Worm (Caenorhabditis elegans): ENCODE results near the gene dmd-5.

The dmd-5 gene

ce11 chrII:5749733-5750238 is 24.2 kb downstream of the dmd-5 start, which contains the start of gene ifb-2:
Gene ifb-2, plus strand, starts transcription at chrII:5750188.
- TF ChIP-seq cog-1 (tag; optimal IDR thresholded peaks at IDR 0.05) (no peak), ztf-23 (GFP tag; IDR thresholded peaks at IDR 0.05) (no peak), ztf-29 (GFP tag; IDR thresholded peaks at IDR 0.05) (no peak), tab-1 (GFP tag; IDR thresholded peaks at IDR 0.05) (no peak), med-1 (GFP tag; optimal IDR thresholded peaks at IDR 0.05; ENCODE audit: insufficient read depth) (no peak), ref-1 (GFP tag; conservative IDR thresholded peaks at IDR 0.05) (no peak), T22C8.4 (GFP tag; IDR thresholded peaks at IDR 0.05) (no peak), flt-1 (GFP tag; IDR thresholded peaks at IDR 0.05) (no peak)

- TF ChIP-seq flt-1 (GFP tag; IDR thresholded peaks at IDR 0.05) (no peak), ref-1 (GFP tag; conservative IDR thresholded peaks at IDR 0.05) (no peak), ztf-23 (GFP tag; IDR thresholded peaks at IDR 0.05) (no peak), cog-1 (tag; optimal IDR thresholded peaks at IDR 0.05) (no peak), med-1 (GFP tag; optimal IDR thresholded peaks at IDR 0.05; ENCODE audit: insufficient read depth) (no peak), tab-1 (GFP tag; IDR thresholded peaks at IDR 0.05) (no peak), ztf-29 (GFP tag; IDR thresholded peaks at IDR 0.05) (no peak), T22C8.4 (GFP tag; IDR thresholded peaks at IDR 0.05) (no peak), klf-2 (GFP tag; conservative IDR thresholded peaks at IDR 0.05) (no peak)
Observed at ce11 chrII:5748395-5748794, 25.6 kb downstream of the dmd-5 start.

ce11 chrII:5747312-5747711 is 26.7 kb downstream of the dmd-5 start:
- TF ChIP-seq klf-2 (GFP tag; conservative IDR thresholded peaks at IDR 0.05) (no peak), ref-1 (GFP tag; conservative IDR thresholded peaks at IDR 0.05) (no peak)

- no peak for TF ChIP-seq klf-2 (GFP tag; conservative IDR thresholded peaks at IDR 0.05)
- TF ChIP-seq ztf-29 (GFP tag; IDR thresholded peaks at IDR 0.05), result no peak
- TF ChIP-seq cog-1 (tag; optimal IDR thresholded peaks at IDR 0.05), result no peak
- no peak for TF ChIP-seq tab-1 (GFP tag; IDR thresholded peaks at IDR 0.05)
- TF ChIP-seq flt-1 (GFP tag; IDR thresholded peaks at IDR 0.05), result no peak
- TF ChIP-seq med-1 (GFP tag; optimal IDR thresholded peaks at IDR 0.05; ENCODE audit: insufficient read depth), result no peak
- no peak for TF ChIP-seq ztf-23 (GFP tag; IDR thresholded peaks at IDR 0.05)
- no peak for TF ChIP-seq ref-1 (GFP tag; conservative IDR thresholded peaks at IDR 0.05)
- no peak for TF ChIP-seq T22C8.4 (GFP tag; IDR thresholded peaks at IDR 0.05)
Observed at ce11 chrII:5745088-5745487, 28.9 kb downstream of the dmd-5 start, which contains the start of gene F10C1.9. Gene F10C1.9, minus strand, starts transcription at chrII:5745284.

ce11 chrII:5744342-5744741 is 29.7 kb downstream of the dmd-5 start:
- TF ChIP-seq ztf-23 (GFP tag; IDR thresholded peaks at IDR 0.05) (no peak), T22C8.4 (GFP tag; IDR thresholded peaks at IDR 0.05) (no peak)

- TF ChIP-seq ztf-23 (GFP tag; IDR thresholded peaks at IDR 0.05) (no peak), klf-2 (GFP tag; conservative IDR thresholded peaks at IDR 0.05) (no peak), flt-1 (GFP tag; IDR thresholded peaks at IDR 0.05) (no peak), T22C8.4 (GFP tag; IDR thresholded peaks at IDR 0.05) (no peak), tab-1 (GFP tag; IDR thresholded peaks at IDR 0.05) (no peak), ztf-29 (GFP tag; IDR thresholded peaks at IDR 0.05) (no peak), ref-1 (GFP tag; conservative IDR thresholded peaks at IDR 0.05) (no peak), med-1 (GFP tag; optimal IDR thresholded peaks at IDR 0.05; ENCODE audit: insufficient read depth) (no peak), cog-1 (tag; optimal IDR thresholded peaks at IDR 0.05) (no peak)
Observed at ce11 chrII:5742767-5743166, 31.3 kb downstream of the dmd-5 start.

ce11 chrII:5738795-5739194 is 35.2 kb downstream of the dmd-5 start, which contains the start of gene hlh-14:
Gene hlh-14, minus strand, starts transcription at chrII:5738895.
- no peak for TF ChIP-seq klf-2 (GFP tag; conservative IDR thresholded peaks at IDR 0.05)
- TF ChIP-seq T22C8.4 (GFP tag; IDR thresholded peaks at IDR 0.05), result no peak
- TF ChIP-seq tab-1 (GFP tag; IDR thresholded peaks at IDR 0.05), result no peak
- TF ChIP-seq ztf-23 (GFP tag; IDR thresholded peaks at IDR 0.05), result no peak
- no peak for TF ChIP-seq cog-1 (tag; optimal IDR thresholded peaks at IDR 0.05)
- no peak for TF ChIP-seq flt-1 (GFP tag; IDR thresholded peaks at IDR 0.05)
- no peak for TF ChIP-seq ztf-29 (GFP tag; IDR thresholded peaks at IDR 0.05)
- TF ChIP-seq med-1 (GFP tag; optimal IDR thresholded peaks at IDR 0.05; ENCODE audit: insufficient read depth), result no peak
- no peak for TF ChIP-seq ref-1 (GFP tag; conservative IDR thresholded peaks at IDR 0.05)

ce11 chrII:5736599-5736998 is 37.4 kb downstream of the dmd-5 start:
- TF ChIP-seq T22C8.4 (GFP tag; IDR thresholded peaks at IDR 0.05) (no peak), klf-2 (GFP tag; conservative IDR thresholded peaks at IDR 0.05) (no peak), ztf-23 (GFP tag; IDR thresholded peaks at IDR 0.05) (no peak), ztf-29 (GFP tag; IDR thresholded peaks at IDR 0.05) (no peak), flt-1 (GFP tag; IDR thresholded peaks at IDR 0.05) (no peak), ref-1 (GFP tag; conservative IDR thresholded peaks at IDR 0.05) (no peak), cog-1 (tag; optimal IDR thresholded peaks at IDR 0.05) (no peak), med-1 (GFP tag; optimal IDR thresholded peaks at IDR 0.05; ENCODE audit: insufficient read depth) (no peak), tab-1 (GFP tag; IDR thresholded peaks at IDR 0.05) (no peak)

- no peak for TF ChIP-seq klf-2 (GFP tag; conservative IDR thresholded peaks at IDR 0.05)
- TF ChIP-seq T22C8.4 (GFP tag; IDR thresholded peaks at IDR 0.05), result no peak
Observed at ce11 chrII:5735744-5736143, 38.3 kb downstream of the dmd-5 start.

- TF ChIP-seq klf-2 (GFP tag; conservative IDR thresholded peaks at IDR 0.05), result no peak
- no peak for TF ChIP-seq cog-1 (tag; optimal IDR thresholded peaks at IDR 0.05)
- no peak for TF ChIP-seq ztf-23 (GFP tag; IDR thresholded peaks at IDR 0.05)
- no peak for TF ChIP-seq ztf-29 (GFP tag; IDR thresholded peaks at IDR 0.05)
- no peak for TF ChIP-seq tab-1 (GFP tag; IDR thresholded peaks at IDR 0.05)
- TF ChIP-seq T22C8.4 (GFP tag; IDR thresholded peaks at IDR 0.05), result no peak
- TF ChIP-seq flt-1 (GFP tag; IDR thresholded peaks at IDR 0.05), result no peak
- no peak for TF ChIP-seq med-1 (GFP tag; optimal IDR thresholded peaks at IDR 0.05; ENCODE audit: insufficient read depth)
- TF ChIP-seq ref-1 (GFP tag; conservative IDR thresholded peaks at IDR 0.05), result no peak
Observed at ce11 chrII:5734883-5735282, 39.1 kb downstream of the dmd-5 start.

Measured in whole organism, midembryonic.